Fruit fly (Drosophila melanogaster) S2 (cell line): ENCODE data around the gene Spn85F.

ENCODE experiments used
- CG8478 ChIP-seq: fragments of >200 bp; optimal IDR thresholded peaks from 2 replicates; lab custom pipeline; 2018
- CTCF ChIP-seq, 2 experiments: fragments of >200 bp; optimal IDR thresholded peaks; 2 replicates each; lab custom pipeline; 2018

- no peak for TF ChIP-seq CTCF (optimal IDR thresholded peaks at IDR 0.05; lab: Kevin White, UChicago)
- TF ChIP-seq CG8478 (lab: Kevin White, UChicago), result no peak
Observed at dm6 chr3R:9977494-9977893, 19.5 kb upstream of the Spn85F start.
